Worm (Caenorhabditis elegans) whole organism, young adult: Measurements from ENCODE around the gene Y37E11AL.2.
A peak's percentile ranks its signal among the peaks of the same experiment; 100 is the strongest.

ENCODE experiments used
- B0336.3 ChIP-seq: fragments of 200-800 bp; sonication (Bioruptor generic); IDR thresholded peaks from 2 replicates; pipeline ENCODE4 v1.3.6; 2022; ENCODE audit warnings: missing genetic modification characterization, missing compliant biosample characterization
- C06A6.2 ChIP-seq: fragments of 200-800 bp; sonication (Bioruptor generic); conservative IDR thresholded peaks from 2 replicates; pipeline ENCODE4 v1.3.6; 2022; ENCODE audit warnings: missing genetic modification characterization, missing compliant biosample characterization
- D2030.7 ChIP-seq: fragments of 200-800 bp; sonication (Bioruptor generic); IDR thresholded peaks from 2 replicates; pipeline ENCODE4 v1.3.6; 2022; ENCODE audit warnings: missing genetic modification reagents, missing genetic modification characterization, missing compliant biosample characterization
- F22D6.2 ChIP-seq: sonication (generic microtip); optimal IDR thresholded peaks from 2 replicates; lab custom pipeline; 2016; ENCODE audit warnings: mild to moderate bottlenecking, missing genetic modification characterization, missing compliant biosample characterization
- F39B2.1 ChIP-seq: fragments of 200-800 bp; sonication (Bioruptor generic); IDR thresholded peaks from 2 replicates; pipeline ENCODE4 v1.3.6; 2022; ENCODE audit warnings: missing genetic modification reagents, missing genetic modification characterization, missing compliant biosample characterization
- F49E8.2 ChIP-seq: sonication (generic microtip); optimal IDR thresholded peaks from 3 replicates; lab custom pipeline; 2017; ENCODE audit warnings: missing genetic modification characterization, mild to moderate bottlenecking, missing compliant biosample characterization, antibody characterized with exemption, moderate library complexity; ENCODE audit not compliant: insufficient read depth
- F55B11.4 ChIP-seq: sonication (generic microtip); optimal IDR thresholded peaks from 2 replicates; lab custom pipeline; 2016; ENCODE audit warnings: missing compliant biosample characterization, missing genetic modification characterization, borderline replicate concordance; ENCODE audit not compliant: insufficient read depth
- F57C9.4 ChIP-seq: sonication (generic microtip); optimal IDR thresholded peaks from 2 replicates; lab custom pipeline; 2017; ENCODE audit warnings: mild to moderate bottlenecking, missing genetic modification characterization, missing compliant biosample characterization
- K12H6.12 ChIP-seq: fragments of 200-800 bp; sonication (Bioruptor generic); optimal IDR thresholded peaks from 2 replicates; lab custom pipeline; 2018; ENCODE audit warnings: mild to moderate bottlenecking, missing genetic modification characterization, missing compliant biosample characterization
- aptf-2 ChIP-seq: fragments of 200-800 bp; sonication (Bioruptor generic); conservative IDR thresholded peaks from 2 replicates; pipeline ENCODE4 v1.3.6; 2022; ENCODE audit warnings: missing genetic modification reagents, missing genetic modification characterization, missing compliant biosample characterization
- atf-7 ChIP-seq: sonication (generic microtip); optimal IDR thresholded peaks from 2 replicates; lab custom pipeline; 2017; ENCODE audit warnings: mild to moderate bottlenecking, missing genetic modification characterization, missing compliant biosample characterization
- athp-1 ChIP-seq: sonication (generic microtip); optimal IDR thresholded peaks from 2 replicates; lab custom pipeline; 2017; ENCODE audit warnings: mild to moderate bottlenecking, missing genetic modification characterization, missing compliant biosample characterization
- ccch-3 ChIP-seq: fragments of 200-800 bp; sonication (Bioruptor generic); optimal IDR thresholded peaks from 2 replicates; lab custom pipeline; 2018; ENCODE audit warnings: mild to moderate bottlenecking, missing genetic modification characterization, missing compliant biosample characterization
- ceh-27 ChIP-seq: fragments of 200-800 bp; sonication (Bioruptor generic); optimal IDR thresholded peaks from 2 replicates; lab custom pipeline; 2018; ENCODE audit warnings: mild to moderate bottlenecking, missing genetic modification characterization, moderate library complexity, missing compliant biosample characterization
- chd-7 ChIP-seq: sonication (generic microtip); optimal IDR thresholded peaks from 2 replicates; lab custom pipeline; 2016; ENCODE audit warnings: mild to moderate bottlenecking, missing genetic modification characterization, moderate library complexity, missing compliant biosample characterization
- dpff-1 ChIP-seq: sonication (generic microtip); optimal IDR thresholded peaks from 2 replicates; lab custom pipeline; 2017; ENCODE audit warnings: mild to moderate bottlenecking, missing genetic modification characterization, missing compliant biosample characterization
- dpl-1 ChIP-seq: fragments of 150-350 bp; optimal IDR thresholded peaks from 2 replicates; lab custom pipeline; 2014; ENCODE audit warnings: missing biosample characterization, missing genetic modification reagents, missing genetic modification characterization
- egl-44 ChIP-seq: fragments of 200-800 bp; sonication (Bioruptor generic); IDR thresholded peaks from 2 replicates; pipeline ENCODE4 v1.3.6; 2022; ENCODE audit warnings: missing genetic modification reagents, missing genetic modification characterization, missing compliant biosample characterization
- egrh-3 ChIP-seq: fragments of 200-800 bp; sonication (Bioruptor generic); IDR thresholded peaks from 2 replicates; pipeline ENCODE4 v1.3.6; 2022; ENCODE audit warnings: missing genetic modification reagents, missing genetic modification characterization, missing compliant biosample characterization
- ekl-4 ChIP-seq: fragments of 200-800 bp; sonication (Bioruptor generic); IDR thresholded peaks from 2 replicates; pipeline ENCODE4 v1.3.6; 2022; ENCODE audit warnings: missing genetic modification reagents, missing genetic modification characterization, missing compliant biosample characterization
- fkh-3 ChIP-seq: sonication (generic microtip); optimal IDR thresholded peaks from 2 replicates; lab custom pipeline; 2016; ENCODE audit warnings: mild to moderate bottlenecking, missing genetic modification characterization, missing compliant biosample characterization
- hmg-1.2 ChIP-seq: fragments of 200-800 bp; sonication (Bioruptor generic); IDR thresholded peaks from 2 replicates; pipeline ENCODE4 v1.3.6; 2022; ENCODE audit warnings: missing genetic modification reagents, missing genetic modification characterization, missing compliant biosample characterization
- lin-40 ChIP-seq: sonication (generic microtip); optimal IDR thresholded peaks from 2 replicates; lab custom pipeline; 2016; ENCODE audit warnings: missing genetic modification characterization, mild to moderate bottlenecking, missing compliant biosample characterization, missing genotype, missing genetic modification reagents
- lin-54 ChIP-seq: fragments of 200-800 bp; sonication (Bioruptor generic); optimal IDR thresholded peaks from 2 replicates; lab custom pipeline; 2018; ENCODE audit warnings: mild to moderate bottlenecking, missing genetic modification characterization, missing compliant biosample characterization
- lir-1 ChIP-seq: fragments of 200-800 bp; sonication (Bioruptor generic); conservative IDR thresholded peaks from 2 replicates; pipeline ENCODE4 v1.3.6; 2022; ENCODE audit warnings: missing genetic modification reagents, missing genetic modification characterization, missing compliant biosample characterization
- lsy-27 ChIP-seq: sonication (generic microtip); optimal IDR thresholded peaks from 2 replicates; lab custom pipeline; 2017; ENCODE audit warnings: missing genetic modification characterization, mild to moderate bottlenecking, missing compliant biosample characterization, antibody characterized with exemption, missing genotype, borderline replicate concordance; ENCODE audit not compliant: insufficient read depth
- madf-6 ChIP-seq: fragments of 200-800 bp; sonication (Bioruptor generic); IDR thresholded peaks from 2 replicates; pipeline ENCODE4 v1.3.6; 2022; ENCODE audit warnings: missing genetic modification reagents, missing genetic modification characterization, missing compliant biosample characterization
- madf-8 ChIP-seq: fragments of 200-800 bp; sonication (Bioruptor generic); conservative IDR thresholded peaks from 2 replicates; pipeline ENCODE4 v1.3.6; 2022; ENCODE audit warnings: missing genetic modification reagents, missing genetic modification characterization, missing compliant biosample characterization
- mcd-1 ChIP-seq: fragments of 200-800 bp; sonication (Bioruptor generic); IDR thresholded peaks from 2 replicates; pipeline ENCODE4 v1.3.6; 2022; ENCODE audit warnings: missing genetic modification reagents, missing genetic modification characterization, missing compliant biosample characterization
- mel-28 ChIP-seq: sonication (generic microtip); optimal IDR thresholded peaks from 2 replicates; lab custom pipeline; 2016; ENCODE audit warnings: borderline replicate concordance, mild to moderate bottlenecking, missing genetic modification characterization, missing compliant biosample characterization
- mes-4 ChIP-seq: sonication (generic microtip); optimal IDR thresholded peaks from 2 replicates; lab custom pipeline; 2016; ENCODE audit warnings: missing genotype, missing genetic modification characterization, missing compliant biosample characterization
- nfyb-1 ChIP-seq: fragments of 200-800 bp; sonication (Bioruptor generic); IDR thresholded peaks from 2 replicates; pipeline ENCODE4 v1.3.6; 2022; ENCODE audit warnings: missing genetic modification reagents, missing genetic modification characterization, missing compliant biosample characterization
- nhr-80 ChIP-seq: sonication (generic microtip); optimal IDR thresholded peaks from 2 replicates; lab custom pipeline; 2016; ENCODE audit warnings: missing genetic modification characterization, missing compliant biosample characterization
- pbrm-1 ChIP-seq: fragments of 200-800 bp; sonication (Bioruptor generic); IDR thresholded peaks from 2 replicates; pipeline ENCODE4 v1.3.6; 2022; ENCODE audit warnings: missing genetic modification reagents, missing genetic modification characterization, missing compliant biosample characterization
- snpc-1.1 ChIP-seq: sonication (generic microtip); optimal IDR thresholded peaks from 2 replicates; lab custom pipeline; 2017; ENCODE audit warnings: missing genetic modification characterization, mild to moderate bottlenecking, missing compliant biosample characterization, antibody characterized with exemption, moderate library complexity, missing genotype, missing genetic modification reagents; ENCODE audit not compliant: insufficient read depth
- snpc-1.3 ChIP-seq: sonication (generic microtip); optimal IDR thresholded peaks from 2 replicates; lab custom pipeline; 2017; ENCODE audit warnings: missing genetic modification characterization, mild to moderate bottlenecking, missing compliant biosample characterization, antibody characterized with exemption, moderate library complexity, missing genotype, missing genetic modification reagents; ENCODE audit not compliant: insufficient read depth
- snpc-4 ChIP-seq, 5 experiments: fragments of 150-350 bp in 1 of 5; sonication (generic microtip) in 4 of 5; optimal IDR thresholded peaks; 2 replicates each; lab custom pipeline; 2014 to 2018; ENCODE audit warnings: missing genetic modification characterization in 5 of 5, missing biosample characterization in 3 of 5, antibody characterized with exemption in 2 of 5, mild to moderate bottlenecking in 2 of 5, missing compliant biosample characterization in 2 of 5, missing genotype in 2 of 5, moderate library complexity in 2 of 5, missing genetic modification reagents in 1 of 5
- somi-1 ChIP-seq: fragments of 200-800 bp; sonication (Bioruptor generic); optimal IDR thresholded peaks from 2 replicates; lab custom pipeline; 2018; ENCODE audit warnings: mild to moderate bottlenecking, missing genetic modification characterization, missing compliant biosample characterization
- tlf-1 ChIP-seq: fragments of 200-800 bp; sonication (Bioruptor generic); optimal IDR thresholded peaks from 2 replicates; lab custom pipeline; 2018; ENCODE audit warnings: mild to moderate bottlenecking, missing genetic modification characterization, missing compliant biosample characterization
- unc-130 ChIP-seq: sonication (generic microtip); optimal IDR thresholded peaks from 2 replicates; lab custom pipeline; 2016; ENCODE audit warnings: missing genetic modification reagents, missing genetic modification characterization, missing compliant biosample characterization
- xnd-1 ChIP-seq: sonication (generic microtip); optimal IDR thresholded peaks from 2 replicates; lab custom pipeline; 2016; ENCODE audit warnings: missing genotype, missing genetic modification reagents, missing genetic modification characterization, missing compliant biosample characterization
- zfh-2 ChIP-seq: fragments of 200-800 bp; sonication (Bioruptor generic); conservative IDR thresholded peaks from 2 replicates; pipeline ENCODE4 v1.3.6; 2022; ENCODE audit warnings: missing genetic modification reagents, missing genetic modification characterization, missing compliant biosample characterization
- zim-3 ChIP-seq: sonication (generic microtip); optimal IDR thresholded peaks from 2 replicates; lab custom pipeline; 2017; ENCODE audit warnings: mild to moderate bottlenecking, missing genetic modification characterization, moderate library complexity, missing compliant biosample characterization
- ztf-26 ChIP-seq: sonication (generic microtip); optimal IDR thresholded peaks from 2 replicates; lab custom pipeline; 2017; ENCODE audit warnings: missing genetic modification characterization, missing compliant biosample characterization
- ztf-6 ChIP-seq: fragments of 200-800 bp; sonication (Bioruptor generic); IDR thresholded peaks from 2 replicates; pipeline ENCODE4 v1.3.6; 2022; ENCODE audit warnings: missing genetic modification reagents, missing genetic modification characterization, missing compliant biosample characterization

Y37E11AL.2 gene

ce11 chrIV:3698201-3698600, at the start of gene Y37E11AL.2:
TSS of gene Y37E11AL.2 (plus strand) at chrIV:3698501.
- TF ChIP-seq zfh-2 (GFP tag; lab: Robert Waterston, UW) (0 out of 2 replicates have a peak, but pooled peaks have one; percentile 21), lsy-27 (tag; lab: Kevin White, UChicago) (no peak)

- no peak for TF ChIP-seq K12H6.12 (tag; lab: Kevin White, UChicago)
- TF ChIP-seq aptf-2 (GFP tag; lab: Robert Waterston, UW), result peak; percentile 63; the same call in 1 of the 2 replicates
- peak; percentile 30 for TF ChIP-seq ztf-26
- peak; percentile 12 for TF ChIP-seq atf-7 (tag; lab: Kevin White, UChicago)
- peak; percentile 38; the same call in 1 of the 2 replicates for TF ChIP-seq D2030.7 (GFP tag; lab: Robert Waterston, UW)
- TF ChIP-seq ztf-6 (GFP tag; lab: Robert Waterston, UW), result no peak
- TF ChIP-seq somi-1, result peak; percentile 43
- TF ChIP-seq snpc-1.3, result no peak
- TF ChIP-seq chd-7 (tag; lab: Kevin White, UChicago), result peak; percentile 18
- no peak for TF ChIP-seq F57C9.4 (tag; lab: Kevin White, UChicago)
- no peak for TF ChIP-seq F39B2.1 (GFP tag; lab: Robert Waterston, UW)
- no peak for TF ChIP-seq ccch-3
- TF ChIP-seq nfyb-1 (GFP tag; lab: Robert Waterston, UW), result peak; percentile 64
- TF ChIP-seq hmg-1.2, result peak; percentile 63
- peak; percentile 49 for TF ChIP-seq dpl-1 (GFP tag; lab: Kevin White, UChicago)
- TF ChIP-seq lin-54, result peak; percentile 3
- TF ChIP-seq F22D6.2 (tag; lab: Kevin White, UChicago), result no peak
- TF ChIP-seq unc-130, result no peak
- peak; percentile 72 for TF ChIP-seq ekl-4 (GFP tag; lab: Robert Waterston, UW)
- TF ChIP-seq nhr-80 (tag; lab: Kevin White, UChicago), result peak; percentile 21
- TF ChIP-seq snpc-1.1, result no peak
- TF ChIP-seq madf-8 (GFP tag; lab: Robert Waterston, UW), result peak; percentile 92
- peak; percentile 57 for TF ChIP-seq mcd-1 (GFP tag; lab: Robert Waterston, UW)
- peak; percentile 15 for TF ChIP-seq lin-40 (tag; lab: Kevin White, UChicago)
- peak; percentile 96 for TF ChIP-seq madf-6
- TF ChIP-seq B0336.3 (GFP tag; lab: Robert Waterston, UW), result peak; percentile 43; the same call in 1 of the 2 replicates
- TF ChIP-seq F49E8.2, result no peak
- no peak for TF ChIP-seq dpff-1 (tag; lab: Kevin White, UChicago)
- no peak for TF ChIP-seq pbrm-1
- TF ChIP-seq mes-4 (tag; lab: Kevin White, UChicago), result no peak
- no peak for TF ChIP-seq lir-1 (GFP tag; lab: Robert Waterston, UW)
- no peak for TF ChIP-seq zim-3 (tag; lab: Kevin White, UChicago)
- TF ChIP-seq ceh-27 (GFP tag; lab: Kevin White, UChicago), result peak; percentile 56
- no peak for TF ChIP-seq F55B11.4 (tag; lab: Kevin White, UChicago)
- TF ChIP-seq C06A6.2 (GFP tag; lab: Robert Waterston, UW), result 0 out of 2 replicates have a peak, but pooled peaks have one; percentile 57
- TF ChIP-seq fkh-3, result no peak
- no peak for TF ChIP-seq snpc-4 (GFP tag; optimal IDR thresholded peaks at IDR 0.05; lab: Kevin White, UChicago)
- no peak for TF ChIP-seq snpc-4 (tag; optimal IDR thresholded peaks at IDR 0.05; lab: Kevin White, UChicago)
- TF ChIP-seq egl-44 (GFP tag; lab: Robert Waterston, UW), result no peak
- TF ChIP-seq mel-28 (tag; lab: Kevin White, UChicago), result no peak
- TF ChIP-seq xnd-1, result peak; percentile 63
- peak; percentile 43 for TF ChIP-seq athp-1
- TF ChIP-seq tlf-1 (GFP tag; lab: Kevin White, UChicago), result peak; percentile 28
- peak; percentile 89 for TF ChIP-seq egrh-3 (GFP tag; lab: Robert Waterston, UW)
Observed at ce11 chrIV:3648634-3649240, 49.6 kb upstream of the Y37E11AL.2 start, which contains the start of gene CC8.2. TSS of gene CC8.2 (minus strand) at chrIV:3648684.
